Fruit fly (Drosophila melanogaster) whole organism, embryonic: ENCODE measurements around the gene ppk11.

Experiments used
- BEAF-32 ChIP-seq: fragments of 200-800 bp; sonication (Bioruptor generic); optimal IDR thresholded peaks from 3 replicates; lab custom pipeline; 2017; ENCODE audit warnings: missing biosample characterization, missing genetic modification characterization, mild to moderate bottlenecking, moderate library complexity, missing genetic modification reagents
- CG10267 ChIP-seq: fragments of 200-800 bp; sonication (Bioruptor generic); optimal IDR thresholded peaks from 2 replicates; lab custom pipeline; 2018; ENCODE audit warnings: missing biosample characterization, mild to moderate bottlenecking, missing genetic modification characterization, moderate library complexity
- CG1233 ChIP-seq: fragments of 200-800 bp; sonication (Bioruptor generic); optimal IDR thresholded peaks from 4 replicates; lab custom pipeline; 2018; ENCODE audit warnings: missing biosample characterization, mild to moderate bottlenecking, missing genetic modification characterization
- CG13424 ChIP-seq: fragments of 200-800 bp; sonication (Bioruptor generic); optimal IDR thresholded peaks from 2 replicates; lab custom pipeline; 2019; ENCODE audit warnings: missing biosample characterization, mild to moderate bottlenecking, missing genetic modification characterization, moderate library complexity
- CG13624 ChIP-seq: fragments of 200-800 bp; sonication (Bioruptor generic); optimal IDR thresholded peaks from 2 replicates; lab custom pipeline; 2016; ENCODE audit warnings: missing biosample characterization, missing genetic modification characterization
- CG1603 ChIP-seq: fragments of 200-800 bp; sonication (Bioruptor generic); optimal IDR thresholded peaks from 2 replicates; lab custom pipeline; 2019; ENCODE audit warnings: missing biosample characterization, mild to moderate bottlenecking, missing genetic modification characterization, moderate library complexity
- CG17568 ChIP-seq: fragments of 200-800 bp; sonication (Bioruptor generic); optimal IDR thresholded peaks from 2 replicates; lab custom pipeline; 2018; ENCODE audit warnings: missing biosample characterization, mild to moderate bottlenecking, missing genetic modification characterization, moderate library complexity
- CG17612 ChIP-seq: fragments of 200-800 bp; sonication (Bioruptor generic); IDR thresholded peaks from 2 replicates; pipeline ENCODE4 v1.3.6; 2022; ENCODE audit warnings: missing biosample characterization, missing genetic modification characterization
- CG17829 ChIP-seq: fragments of 200-800 bp; optimal IDR thresholded peaks from 2 replicates; lab custom pipeline; 2019; ENCODE audit warnings: missing biosample characterization, mild to moderate bottlenecking, missing genetic modification characterization, moderate library complexity
- CG17912 ChIP-seq: fragments of 200-800 bp; sonication (Bioruptor generic); optimal IDR thresholded peaks from 2 replicates; lab custom pipeline; 2018; ENCODE audit warnings: missing biosample characterization, mild to moderate bottlenecking, missing genetic modification characterization
- CG2116 ChIP-seq: fragments of 200-800 bp; sonication (Bioruptor generic); optimal IDR thresholded peaks from 3 replicates; lab custom pipeline; 2018; ENCODE audit warnings: missing biosample characterization, mild to moderate bottlenecking, missing genetic modification characterization
- CG33213 ChIP-seq: fragments of 200-800 bp; sonication (Bioruptor generic); optimal IDR thresholded peaks from 3 replicates; lab custom pipeline; 2016; ENCODE audit warnings: missing biosample characterization, missing genetic modification characterization
- CG33557 ChIP-seq: fragments of 200-800 bp; sonication (Bioruptor generic); optimal IDR thresholded peaks from 2 replicates; lab custom pipeline; 2019; ENCODE audit warnings: missing biosample characterization, mild to moderate bottlenecking, missing genetic modification characterization, moderate library complexity
- CG4617 ChIP-seq: fragments of 200-800 bp; sonication (Bioruptor generic); optimal IDR thresholded peaks from 3 replicates; lab custom pipeline; 2016; ENCODE audit warnings: missing biosample characterization, missing genetic modification characterization, borderline replicate concordance
- CG6175 ChIP-seq: fragments of 200-800 bp; sonication (Bioruptor generic); IDR thresholded peaks from 3 replicates; pipeline ENCODE4 v1.3.6; 2022; ENCODE audit warnings: missing biosample characterization, missing genetic modification characterization
- CG7928 ChIP-seq: fragments of 200-800 bp; sonication (Bioruptor generic); optimal IDR thresholded peaks from 2 replicates; lab custom pipeline; 2017; ENCODE audit warnings: missing biosample characterization, mild to moderate bottlenecking, missing genetic modification characterization
- CG8290 ChIP-seq, 3 experiments: fragments of 200-800 bp; sonication (Bioruptor generic); optimal IDR thresholded peaks; 2 replicates each; lab custom pipeline; 2016 to 2019; ENCODE audit warnings: missing biosample characterization in 3 of 3, missing genetic modification characterization in 3 of 3, mild to moderate bottlenecking in 2 of 3, moderate library complexity in 1 of 3
- CG9797 ChIP-seq: fragments of 200-800 bp; sonication (Bioruptor generic); optimal IDR thresholded peaks from 3 replicates; lab custom pipeline; 2018; ENCODE audit warnings: missing biosample characterization, mild to moderate bottlenecking, missing genetic modification characterization
- Dll ChIP-seq: fragments of 200-800 bp; sonication (Bioruptor generic); IDR thresholded peaks from 4 replicates; pipeline ENCODE4 v1.3.6; 2022; ENCODE audit warnings: missing biosample characterization, missing genetic modification characterization; ENCODE audit not compliant: partially characterized antibody
- Ets97D ChIP-seq: fragments of 200-800 bp; sonication (Bioruptor generic); optimal IDR thresholded peaks from 3 replicates; lab custom pipeline; 2016; ENCODE audit warnings: missing biosample characterization, missing genetic modification characterization
- Fer1 ChIP-seq: fragments of 200-800 bp; sonication (Bioruptor generic); optimal IDR thresholded peaks from 2 replicates; lab custom pipeline; 2017; ENCODE audit warnings: missing biosample characterization, mild to moderate bottlenecking, missing genetic modification characterization
- HLHmδ ChIP-seq: fragments of 200-800 bp; sonication (Bioruptor generic); optimal IDR thresholded peaks from 2 replicates; lab custom pipeline; 2018; ENCODE audit warnings: missing biosample characterization, mild to moderate bottlenecking, missing genetic modification characterization, moderate library complexity
- Hmr ChIP-seq: fragments of 200-800 bp; sonication (Bioruptor generic); optimal IDR thresholded peaks from 3 replicates; lab custom pipeline; 2017; ENCODE audit warnings: mild to moderate bottlenecking, missing biosample characterization, missing genetic modification reagents, missing genetic modification characterization
- Hr3 ChIP-seq: fragments of 200-800 bp; sonication (Bioruptor generic); optimal IDR thresholded peaks from 3 replicates; lab custom pipeline; 2016; ENCODE audit warnings: missing biosample characterization, missing genetic modification characterization
- Lhr ChIP-seq: fragments of 200-800 bp; sonication (Bioruptor generic); optimal IDR thresholded peaks from 3 replicates; lab custom pipeline; 2017; ENCODE audit warnings: mild to moderate bottlenecking, missing biosample characterization, missing genetic modification reagents, missing genetic modification characterization
- MESR4 ChIP-seq: fragments of 200-800 bp; sonication (Bioruptor generic); optimal IDR thresholded peaks from 2 replicates; lab custom pipeline; 2018; ENCODE audit warnings: missing biosample characterization, mild to moderate bottlenecking, missing genetic modification characterization, moderate library complexity
- Nf-YC ChIP-seq: fragments of 200-800 bp; optimal IDR thresholded peaks from 3 replicates; lab custom pipeline; 2019; ENCODE audit warnings: missing biosample characterization, mild to moderate bottlenecking, missing genetic modification characterization, moderate library complexity
- Opbp ChIP-seq: fragments of 200-800 bp; sonication (Bioruptor generic); IDR thresholded peaks from 3 replicates; pipeline ENCODE4 v1.3.6; 2022; ENCODE audit warnings: missing biosample characterization, missing genetic modification characterization; ENCODE audit not compliant: partially characterized antibody
- Sin3A ChIP-seq: fragments of >200 bp; optimal IDR thresholded peaks from 2 replicates; lab custom pipeline; 2018
- Spps ChIP-seq: fragments of 200-800 bp; sonication (Bioruptor generic); optimal IDR thresholded peaks from 2 replicates; lab custom pipeline; 2018; ENCODE audit warnings: missing biosample characterization, mild to moderate bottlenecking, missing genetic modification characterization
- Sry-δ ChIP-seq: fragments of 200-800 bp; sonication (Bioruptor generic); optimal IDR thresholded peaks from 2 replicates; lab custom pipeline; 2016; ENCODE audit warnings: missing biosample characterization, missing genetic modification characterization
- amos ChIP-seq: fragments of 200-800 bp; sonication (Bioruptor generic); IDR thresholded peaks from 2 replicates; pipeline ENCODE4 v1.3.6; 2022; ENCODE audit warnings: missing biosample characterization, missing genetic modification characterization; ENCODE audit not compliant: partially characterized antibody
- az2 ChIP-seq: fragments of 200-800 bp; sonication (Bioruptor generic); optimal IDR thresholded peaks from 3 replicates; lab custom pipeline; 2016; ENCODE audit warnings: missing biosample characterization, missing genetic modification characterization
- bowl ChIP-seq: fragments of 200-800 bp; sonication (Bioruptor generic); IDR thresholded peaks from 2 replicates; pipeline ENCODE4 v1.3.6; 2022; ENCODE audit warnings: missing biosample characterization, missing genetic modification characterization
- bsh ChIP-seq, 2 experiments: fragments of 200-800 bp; sonication (Bioruptor generic); optimal IDR thresholded peaks; 2 replicates each; lab custom pipeline; 2017 to 2018; ENCODE audit warnings: mild to moderate bottlenecking in 2 of 2, missing biosample characterization in 2 of 2, missing genetic modification characterization in 2 of 2, moderate library complexity in 1 of 2
- chinmo ChIP-seq: fragments of 200-800 bp; sonication (Bioruptor generic); IDR thresholded peaks from 4 replicates; pipeline ENCODE4 v1.3.6; 2022; ENCODE audit warnings: missing biosample characterization, missing genetic modification characterization; ENCODE audit not compliant: partially characterized antibody
- chn ChIP-seq: fragments of 200-800 bp; sonication (Bioruptor generic); optimal IDR thresholded peaks from 2 replicates; lab custom pipeline; 2016; ENCODE audit warnings: missing biosample characterization, missing genetic modification characterization
- ci ChIP-seq: fragments of 200-800 bp; sonication (Bioruptor generic); IDR thresholded peaks from 3 replicates; pipeline ENCODE4 v1.3.6; 2022; ENCODE audit warnings: missing biosample characterization, missing genetic modification characterization
- dmrt99B ChIP-seq: fragments of 200-800 bp; sonication (Bioruptor generic); optimal IDR thresholded peaks from 2 replicates; lab custom pipeline; 2018; ENCODE audit warnings: missing biosample characterization, mild to moderate bottlenecking, missing genetic modification characterization, moderate library complexity
- ftz-f1 ChIP-seq: fragments of 200-800 bp; sonication (Bioruptor generic); optimal IDR thresholded peaks from 2 replicates; lab custom pipeline; 2016; ENCODE audit warnings: missing biosample characterization, missing genetic modification characterization
- gcm ChIP-seq: fragments of 200-800 bp; sonication (Bioruptor generic); optimal IDR thresholded peaks from 2 replicates; lab custom pipeline; 2019; ENCODE audit warnings: missing biosample characterization, mild to moderate bottlenecking, missing genetic modification characterization, moderate library complexity
- gfzf ChIP-seq: fragments of 200-800 bp; sonication (Bioruptor generic); optimal IDR thresholded peaks from 2 replicates; lab custom pipeline; 2016; ENCODE audit warnings: missing biosample characterization, mild to moderate bottlenecking, missing genetic modification characterization, moderate library complexity
- gsb-n ChIP-seq: fragments of 200-800 bp; sonication (Bioruptor generic); optimal IDR thresholded peaks from 3 replicates; lab custom pipeline; 2018; ENCODE audit warnings: missing biosample characterization, mild to moderate bottlenecking, missing genetic modification characterization
- jing ChIP-seq: fragments of 200-800 bp; sonication (Bioruptor generic); optimal IDR thresholded peaks from 2 replicates; lab custom pipeline; 2018; ENCODE audit warnings: missing biosample characterization, mild to moderate bottlenecking, missing genetic modification characterization
- lbe ChIP-seq: fragments of 200-800 bp; sonication (Bioruptor generic); optimal IDR thresholded peaks from 2 replicates; lab custom pipeline; 2016; ENCODE audit warnings: missing biosample characterization, mild to moderate bottlenecking, missing genetic modification characterization
- nmo ChIP-seq: fragments of 200-800 bp; sonication (Bioruptor generic); optimal IDR thresholded peaks from 2 replicates; lab custom pipeline; 2018; ENCODE audit warnings: missing biosample characterization, mild to moderate bottlenecking, missing genetic modification characterization, moderate library complexity
- sens ChIP-seq: fragments of 200-800 bp; sonication (Bioruptor generic); peaks from one replicate; lab custom pipeline; 2016; ENCODE audit warnings: missing biosample characterization, missing genetic modification characterization
- stwl ChIP-seq: fragments of 200-800 bp; sonication (Bioruptor generic); optimal IDR thresholded peaks from 3 replicates; lab custom pipeline; 2018; ENCODE audit warnings: missing biosample characterization, mild to moderate bottlenecking, missing genetic modification characterization, moderate library complexity
- tx ChIP-seq: fragments of 200-800 bp; sonication (Bioruptor generic); optimal IDR thresholded peaks from 2 replicates; lab custom pipeline; 2016; ENCODE audit warnings: missing biosample characterization, missing genetic modification characterization

ppk11 gene

dm6 chr2L:9790535-9790992 is 15.7 kb upstream of the ppk11 start, which contains the start of gene CG4036 (continued):
- TF ChIP-seq CG1603: peak; percentile 72
- peak; percentile 92 for TF ChIP-seq CG9797 (GFP tag; lab: Kevin White, UChicago)
- TF ChIP-seq CG17568 (GFP tag; lab: Kevin White, UChicago): no peak
- TF ChIP-seq nmo (GFP tag; lab: Kevin White, UChicago): peak; percentile 45
- peak; percentile 17 for TF ChIP-seq HLHmδ
- peak; percentile 40 for TF ChIP-seq CG17829 (tag; lab: Kevin White, UChicago)
- TF ChIP-seq CG6175: no peak
- TF ChIP-seq gsb-n: no peak
- peak; percentile 36 for TF ChIP-seq Sry-δ
- TF ChIP-seq lbe: peak; percentile 13
- no peak for TF ChIP-seq bsh (GFP tag; optimal IDR thresholded peaks at IDR 0.05; lab: Kevin White, UChicago)
- TF ChIP-seq CG4617 (GFP tag; lab: Kevin White, UChicago): peak; percentile 23
- peak; percentile 10 for TF ChIP-seq CG10267 (tag; lab: Kevin White, UChicago)
- peak; percentile 91 for TF ChIP-seq MESR4 (GFP tag; lab: Kevin White, UChicago)
- TF ChIP-seq CG33213 (GFP tag; lab: Kevin White, UChicago): peak; percentile 3
- no peak for TF ChIP-seq CG1233 (GFP tag; lab: Kevin White, UChicago)
- TF ChIP-seq Sin3A: peak; percentile 59
- peak; percentile 65 for TF ChIP-seq Ets97D (GFP tag; lab: Kevin White, UChicago)
- peak; percentile 52 for TF ChIP-seq BEAF-32 (GFP tag; lab: Kevin White, UChicago)
- TF ChIP-seq CG7928 (GFP tag; lab: Kevin White, UChicago): no peak
- TF ChIP-seq Spps: no peak
- TF ChIP-seq CG17612 (GFP tag; lab: Robert Waterston, UW): no peak
- 0 out of 4 replicates have a peak, but pooled peaks have one; percentile 35 for TF ChIP-seq chinmo
- no peak for TF ChIP-seq ci (GFP tag; lab: Robert Waterston, UW)
- peak; percentile 51 for TF ChIP-seq Hmr
- no peak for TF ChIP-seq jing (GFP tag; lab: Kevin White, UChicago)
- peak; percentile 25; the same call in 1 of the 4 replicates for TF ChIP-seq Dll (GFP tag; lab: Robert Waterston, UW)
- TF ChIP-seq CG8290 (GFP tag; optimal IDR thresholded peaks at IDR 0.05; lab: Kevin White, UChicago): no peak
- peak in 1 of 2 experiments; percentile 54 for TF ChIP-seq CG8290 (tag; optimal IDR thresholded peaks at IDR 0.05; lab: Kevin White, UChicago)
- TF ChIP-seq Fer1 (GFP tag; lab: Kevin White, UChicago): no peak
- no peak for TF ChIP-seq chn
- no peak for TF ChIP-seq gcm
- TF ChIP-seq CG2116 (GFP tag; lab: Kevin White, UChicago): peak; percentile 18
- no peak for TF ChIP-seq tx (GFP tag; lab: Kevin White, UChicago)
- peak; percentile 10 for TF ChIP-seq CG13624 (GFP tag; lab: Kevin White, UChicago)
- TF ChIP-seq az2 (GFP tag; lab: Kevin White, UChicago): no peak
- no peak for TF ChIP-seq Hr3 (GFP tag; lab: Kevin White, UChicago)
- TF ChIP-seq Nf-YC (tag; lab: Kevin White, UChicago): no peak
- peak; percentile 95 for TF ChIP-seq gfzf
- no peak for TF ChIP-seq CG33557
- TF ChIP-seq Lhr (GFP tag; lab: Kevin White, UChicago): peak; percentile 85
- TF ChIP-seq dmrt99B (tag; lab: Kevin White, UChicago): no peak
- no peak for TF ChIP-seq CG17912
- no peak for TF ChIP-seq bowl (GFP tag; lab: Robert Waterston, UW)
- TF ChIP-seq stwl (tag; lab: Kevin White, UChicago): peak; percentile 85
- peak; percentile 50 for TF ChIP-seq sens (GFP tag; lab: Kevin White, UChicago)
- peak; percentile 30; the same call in 1 of the 2 replicates for TF ChIP-seq amos (GFP tag; lab: Robert Waterston, UW)
- peak; percentile 59; the same call in 1 of the 3 replicates for TF ChIP-seq Opbp (GFP tag; lab: Robert Waterston, UW)
- peak; percentile 46 for TF ChIP-seq ftz-f1
- no peak for TF ChIP-seq CG13424
